Worm (Caenorhabditis elegans) whole organism, L2 larva: ENCODE results near the gene nhr-267.
A peak's percentile ranks its signal among the peaks of the same experiment; 100 is the strongest.

Experiments used
- C34F6.9 ChIP-seq: fragments of 150-350 bp; optimal IDR thresholded peaks from 2 replicates; lab custom pipeline; 2014; ENCODE audit warnings: missing biosample characterization, missing genetic modification characterization
- F13H6.1 ChIP-seq: sonication (generic microtip); optimal IDR thresholded peaks from 2 replicates; lab custom pipeline; 2016; ENCODE audit warnings: missing genetic modification characterization, missing compliant biosample characterization
- R02D3.7 ChIP-seq: fragments of 150-350 bp; optimal IDR thresholded peaks from 2 replicates; lab custom pipeline; 2014; ENCODE audit warnings: missing biosample characterization, missing genetic modification characterization
- Y55F3AM.14 ChIP-seq: fragments of 200-800 bp; sonication (Bioruptor generic); optimal IDR thresholded peaks from 2 replicates; lab custom pipeline; 2018; ENCODE audit warnings: mild to moderate bottlenecking, missing genetic modification characterization, missing compliant biosample characterization
- ZK546.5 ChIP-seq: sonication (generic microtip); optimal IDR thresholded peaks from 2 replicates; lab custom pipeline; 2017; ENCODE audit warnings: missing biosample characterization, missing genetic modification characterization
- aly-2 ChIP-seq: fragments of 150-350 bp; optimal IDR thresholded peaks from 2 replicates; lab custom pipeline; 2014; ENCODE audit warnings: missing biosample characterization, missing genetic modification characterization
- ama-1 ChIP-seq: fragments of 150-350 bp; optimal IDR thresholded peaks from 2 replicates; lab custom pipeline; 2018; ENCODE audit warnings: inconsistent platforms
- ceh-16 ChIP-seq: fragments of 150-350 bp; optimal IDR thresholded peaks from 2 replicates; lab custom pipeline; 2014; ENCODE audit warnings: missing biosample characterization, missing genetic modification characterization
- ceh-82 ChIP-seq: fragments of 150-350 bp; optimal IDR thresholded peaks from 2 replicates; lab custom pipeline; 2014; ENCODE audit warnings: missing biosample characterization, missing genetic modification characterization
- crh-2 ChIP-seq: sonication (generic microtip); optimal IDR thresholded peaks from 2 replicates; lab custom pipeline; 2017; ENCODE audit warnings: missing biosample characterization, missing genetic modification characterization
- elt-1 ChIP-seq: fragments of 150-350 bp; optimal IDR thresholded peaks from 2 replicates; lab custom pipeline; 2014; ENCODE audit warnings: missing biosample characterization, missing genetic modification characterization
- fos-1 ChIP-seq: fragments of 150-350 bp; optimal IDR thresholded peaks from 2 replicates; lab custom pipeline; 2014; ENCODE audit warnings: missing biosample characterization, missing genetic modification characterization
- gmeb-1 ChIP-seq: fragments of 150-350 bp; optimal IDR thresholded peaks from 2 replicates; lab custom pipeline; 2014; ENCODE audit warnings: missing biosample characterization, missing genetic modification characterization
- lin-11 ChIP-seq: fragments of 150-350 bp; sonication (generic microtip); optimal IDR thresholded peaks from 2 replicates; lab custom pipeline; 2014; ENCODE audit warnings: missing biosample characterization, missing genetic modification characterization, inconsistent platforms, mixed read lengths
- lin-39 ChIP-seq: fragments of 150-350 bp; optimal IDR thresholded peaks from 2 replicates; lab custom pipeline; 2014; ENCODE audit warnings: missing biosample characterization, missing genetic modification reagents, missing genetic modification characterization
- mab-5 ChIP-seq: fragments of 150-350 bp; optimal IDR thresholded peaks from 2 replicates; lab custom pipeline; 2014; ENCODE audit warnings: missing biosample characterization, missing genetic modification characterization
- mbf-1 ChIP-seq: sonication (generic microtip); optimal IDR thresholded peaks from 2 replicates; lab custom pipeline; 2017; ENCODE audit warnings: missing biosample characterization, missing genetic modification characterization
- nhr-12 ChIP-seq: fragments of 150-350 bp; optimal IDR thresholded peaks from 2 replicates; lab custom pipeline; 2014; ENCODE audit warnings: missing biosample characterization, missing genetic modification characterization
- nhr-21 ChIP-seq: fragments of 150-350 bp; optimal IDR thresholded peaks from 2 replicates; lab custom pipeline; 2014; ENCODE audit warnings: missing biosample characterization, missing genetic modification characterization
- nhr-25 ChIP-seq: fragments of 150-350 bp; sonication (generic microtip); optimal IDR thresholded peaks from 3 replicates; lab custom pipeline; 2014; ENCODE audit warnings: missing biosample characterization, missing genetic modification characterization
- nhr-6 ChIP-seq: fragments of 150-350 bp; optimal IDR thresholded peaks from 2 replicates; lab custom pipeline; 2014; ENCODE audit warnings: missing biosample characterization, missing genetic modification characterization
- nhr-77 ChIP-seq: fragments of 150-350 bp; optimal IDR thresholded peaks from 2 replicates; lab custom pipeline; 2014; ENCODE audit warnings: missing biosample characterization, missing genetic modification characterization
- peb-1 ChIP-seq: fragments of 150-350 bp; optimal IDR thresholded peaks from 2 replicates; lab custom pipeline; 2014; ENCODE audit warnings: missing biosample characterization, missing genetic modification characterization
- sem-4 ChIP-seq: fragments of 150-350 bp; optimal IDR thresholded peaks from 2 replicates; lab custom pipeline; 2014; ENCODE audit warnings: missing biosample characterization, missing genetic modification reagents, missing genetic modification characterization
- skn-1 ChIP-seq: sonication (generic microtip); optimal IDR thresholded peaks from 2 replicates; lab custom pipeline; 2017; ENCODE audit warnings: missing biosample characterization, missing genetic modification characterization
- sma-3 ChIP-seq: sonication (generic microtip); optimal IDR thresholded peaks from 2 replicates; lab custom pipeline; 2016; ENCODE audit warnings: missing genetic modification reagents, missing genetic modification characterization, missing compliant biosample characterization
- snpc-4 ChIP-seq: fragments of 150-350 bp; optimal IDR thresholded peaks from 2 replicates; lab custom pipeline; 2014; ENCODE audit warnings: missing biosample characterization, missing genetic modification characterization
- unc-39 ChIP-seq: fragments of 150-350 bp; optimal IDR thresholded peaks from 2 replicates; lab custom pipeline; 2014; ENCODE audit warnings: missing biosample characterization, missing genetic modification characterization
- unc-55 ChIP-seq: fragments of 150-350 bp; sonication (generic microtip); optimal IDR thresholded peaks from 3 replicates; lab custom pipeline; 2014; ENCODE audit warnings: missing biosample characterization, missing genetic modification reagents, missing genetic modification characterization
- zag-1 ChIP-seq: fragments of 150-350 bp; optimal IDR thresholded peaks from 2 replicates; lab custom pipeline; 2014; ENCODE audit warnings: missing biosample characterization, missing genetic modification characterization
- ztf-11 ChIP-seq: sonication (generic microtip); optimal IDR thresholded peaks from 2 replicates; lab custom pipeline; 2017; ENCODE audit warnings: missing biosample characterization, missing genetic modification characterization
- ztf-4 ChIP-seq: fragments of 150-350 bp; optimal IDR thresholded peaks from 2 replicates; lab custom pipeline; 2014; ENCODE audit warnings: missing biosample characterization, missing genetic modification characterization

The nhr-267 gene

DNA sequence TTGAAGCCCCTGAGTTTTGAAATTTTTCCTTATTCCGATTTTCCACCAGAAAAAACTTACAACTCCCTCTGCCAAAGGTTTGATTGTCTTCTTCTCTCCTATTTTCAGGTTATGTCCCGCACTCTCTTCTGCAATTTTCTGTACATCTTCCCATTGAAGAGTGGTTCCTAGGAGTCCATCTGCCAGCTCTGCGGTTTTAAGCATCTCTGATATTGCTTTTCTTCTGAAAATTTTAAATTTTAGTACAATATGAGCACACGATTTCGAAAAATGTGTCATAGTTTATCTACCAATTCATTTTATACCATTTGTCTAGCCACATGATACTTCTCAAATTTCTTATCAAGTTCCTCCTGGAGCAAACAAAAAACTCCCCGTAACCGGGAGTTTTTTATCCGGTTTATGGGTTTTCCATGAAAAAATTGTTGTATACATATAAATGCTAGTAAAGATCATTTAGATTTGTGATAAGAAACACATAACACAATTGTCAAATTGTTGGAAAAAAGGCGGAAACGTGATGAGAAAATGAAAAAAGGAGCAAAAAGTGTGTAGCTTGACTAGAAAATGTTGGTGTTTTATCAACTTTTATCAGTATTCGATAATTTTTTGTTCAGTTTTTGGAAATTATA lies 24.8 kb upstream of the nhr-267 start:
- peak; percentile 50 for TF ChIP-seq fos-1 (tag; lab: Kevin White, UChicago)
- TF ChIP-seq ztf-4 (tag; lab: Kevin White, UChicago), result no peak
- TF ChIP-seq nhr-6, result no peak
- no peak for TF ChIP-seq gmeb-1 (tag; lab: Kevin White, UChicago)
- TF ChIP-seq C34F6.9, result no peak

DNA sequence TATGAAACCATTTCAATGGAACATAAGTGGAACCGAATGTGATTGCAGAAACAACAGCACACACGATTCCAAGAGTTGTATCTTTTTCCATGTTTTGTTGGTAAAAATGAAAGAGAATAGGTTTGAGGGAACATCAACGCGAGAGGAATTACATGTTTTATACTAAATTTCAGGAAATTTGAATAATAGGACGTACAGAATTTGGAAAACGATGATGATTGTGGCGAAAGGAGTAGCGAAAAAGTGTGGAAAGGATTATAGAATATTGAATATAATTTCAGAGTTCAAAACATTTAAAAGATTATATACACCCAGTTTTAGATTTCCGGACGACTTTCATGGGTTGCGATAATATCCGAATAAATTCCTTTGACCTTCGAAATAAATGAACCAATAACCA lies 22.8 kb upstream of the nhr-267 start, which contains the start of gene F49C12.6:
TSS of gene F49C12.6 (minus strand) at position 101 of the 400 bp plus-strand sequence.
- TF ChIP-seq crh-2 (no peak), ztf-11 (tag; lab: Kevin White, UChicago) (no peak), lin-11 (no peak), nhr-77 (tag; lab: Kevin White, UChicago) (no peak), ceh-82 (tag; lab: Kevin White, UChicago) (no peak), gmeb-1 (tag; lab: Kevin White, UChicago) (no peak), elt-1 (tag; lab: Kevin White, UChicago) (no peak), peb-1 (tag; lab: Kevin White, UChicago) (no peak)
- TF ChIP-seq, all 48 proteins: peak for 0

DNA sequence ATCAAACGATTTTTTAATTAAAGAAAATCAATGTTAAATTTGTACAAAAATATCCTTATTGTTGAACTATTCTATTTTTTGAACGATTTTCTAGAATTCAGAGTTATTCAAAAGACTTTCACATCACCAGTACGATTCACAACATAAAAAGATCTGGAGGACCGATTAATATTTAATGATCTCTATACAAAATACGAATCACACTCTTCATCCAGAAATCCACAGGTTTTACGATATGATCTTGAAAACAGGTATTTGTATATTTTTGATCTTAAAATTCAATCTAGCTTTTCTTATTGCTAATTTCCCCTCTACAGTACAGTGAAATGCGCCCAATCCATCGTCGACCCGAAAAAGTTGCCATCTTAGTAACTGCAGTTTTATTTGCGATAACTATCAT lies 18.4 kb upstream of the nhr-267 start, which contains the start of gene F49C12.5:
TSS of gene F49C12.5 (plus strand) at position 301 of the 400 bp plus-strand sequence.
- TF ChIP-seq sma-3 (GFP tag; lab: Kevin White, UChicago), result no peak
- TF ChIP-seq snpc-4 (tag; lab: Kevin White, UChicago), result no peak
- TF ChIP-seq lin-39 (tag; lab: Kevin White, UChicago), result no peak
- no peak for TF ChIP-seq ZK546.5 (tag; lab: Kevin White, UChicago)
- TF ChIP-seq R02D3.7, result no peak

DNA sequence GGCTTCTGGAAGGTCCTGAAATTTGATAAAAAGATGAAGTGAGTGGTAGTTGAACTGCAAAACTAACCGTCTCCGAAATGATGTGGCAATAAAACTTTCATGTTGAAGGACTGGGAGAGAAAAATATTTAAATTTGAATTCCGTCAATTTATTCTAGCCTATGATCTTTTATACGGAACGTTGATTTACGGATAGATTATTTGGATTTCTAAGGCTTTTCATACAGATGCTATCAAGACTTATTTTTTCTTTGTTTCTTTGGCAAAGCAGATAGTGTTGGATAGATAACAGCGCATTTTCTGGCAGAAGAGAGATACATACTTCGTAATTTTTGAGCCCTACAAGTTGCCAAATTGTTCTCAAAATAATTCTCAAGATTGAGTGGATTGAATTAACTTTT lies 17.8 kb upstream of the nhr-267 start, which contains the start of gene F49C12.4:
TSS of gene F49C12.4 (minus strand) at position 101 of the 400 bp plus-strand sequence.
- no peak for TF ChIP-seq fos-1 (tag; lab: Kevin White, UChicago)

DNA sequence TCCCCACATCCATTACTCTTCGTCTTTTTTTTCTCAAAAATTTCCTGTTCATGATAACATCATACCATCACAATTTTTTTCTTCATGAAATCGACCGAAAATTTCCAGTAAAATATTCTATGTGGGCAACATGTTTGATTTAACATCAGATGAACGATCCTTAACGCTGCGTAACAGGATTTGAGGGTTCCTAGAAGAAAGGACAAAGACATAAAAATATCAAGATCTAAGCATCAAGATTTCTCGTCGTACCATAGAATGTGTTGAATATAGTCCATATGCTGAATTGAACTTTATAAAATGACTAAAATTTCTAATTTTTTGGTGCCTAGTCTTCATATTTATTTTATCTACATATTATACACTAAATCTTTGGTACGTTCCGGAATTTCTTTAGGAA lies 13.9 kb upstream of the nhr-267 start, which contains the start of gene F49C12.3:
TSS of gene F49C12.3 (plus strand) at position 301 of the 400 bp plus-strand sequence.
- TF ChIP-seq unc-39 (tag; lab: Kevin White, UChicago) (no peak), R02D3.7 (no peak), ama-1 (lab: Kevin White, UChicago) (no peak), nhr-21 (tag; lab: Kevin White, UChicago) (no peak), aly-2 (tag; lab: Kevin White, UChicago) (no peak), nhr-12 (tag; lab: Kevin White, UChicago) (no peak), gmeb-1 (tag; lab: Kevin White, UChicago) (no peak), F13H6.1 (tag; lab: Kevin White, UChicago) (no peak), mbf-1 (tag; lab: Kevin White, UChicago) (no peak), peb-1 (tag; lab: Kevin White, UChicago) (no peak), ceh-16 (tag; lab: Kevin White, UChicago) (no peak), skn-1 (tag; lab: Kevin White, UChicago) (no peak), Y55F3AM.14 (GFP tag; lab: Kevin White, UChicago) (no peak), nhr-6 (no peak)
- TF ChIP-seq, all 48 proteins: peak for 0

DNA sequence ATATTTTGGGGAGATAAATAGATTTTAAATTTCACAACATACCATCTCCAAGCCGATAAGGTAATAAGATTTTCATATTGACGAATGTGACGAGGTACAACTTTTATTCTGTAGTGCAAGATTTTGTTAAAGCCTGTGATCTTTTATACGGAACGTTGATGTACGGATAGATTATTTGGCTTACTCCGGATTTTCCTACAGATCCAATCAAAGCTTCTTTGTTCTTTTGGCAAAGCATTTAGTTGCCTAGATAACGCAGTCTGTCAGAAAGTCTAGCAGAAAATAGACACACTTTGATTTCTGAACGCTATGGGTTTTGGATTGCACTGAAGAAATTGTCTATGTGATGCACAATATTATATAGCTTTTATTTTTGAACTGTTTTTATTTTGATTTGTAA lies 12.9 kb upstream of the nhr-267 start, which contains the start of gene F49C12.2:
TSS of gene F49C12.2 (minus strand) at position 101 of the 400 bp plus-strand sequence.
- TF ChIP-seq R02D3.7 (no peak), sem-4 (tag; lab: Kevin White, UChicago) (no peak), F13H6.1 (tag; lab: Kevin White, UChicago) (no peak), nhr-12 (tag; lab: Kevin White, UChicago) (no peak), nhr-21 (tag; lab: Kevin White, UChicago) (no peak), unc-39 (tag; lab: Kevin White, UChicago) (no peak), snpc-4 (tag; lab: Kevin White, UChicago) (no peak), C34F6.9 (no peak)

DNA sequence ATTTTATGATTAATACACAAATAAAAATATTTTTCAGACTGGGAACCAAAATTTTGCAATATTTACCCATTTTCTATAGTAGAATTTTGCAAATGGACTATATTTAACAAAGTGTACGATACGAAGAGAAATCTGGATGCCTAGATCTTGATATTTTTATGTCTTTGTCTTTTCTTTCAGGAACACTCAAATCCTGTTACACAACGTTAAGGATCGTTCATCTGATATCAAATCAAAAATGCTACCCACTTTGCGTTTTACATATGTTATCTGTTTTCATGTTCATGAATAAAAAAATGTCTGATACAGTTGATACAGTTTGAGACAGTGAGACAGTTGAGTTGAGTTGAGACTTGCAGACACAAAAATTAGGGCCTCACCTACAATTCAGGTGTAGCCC lies 10.1 kb upstream of the nhr-267 start, which contains the start of gene F49C12.1:
TSS of gene F49C12.1 (minus strand) at position 70 of the 400 bp plus-strand sequence.
- TF ChIP-seq unc-55 (GFP tag; lab: Kevin White, UChicago), result no peak
- no peak for TF ChIP-seq mab-5
- TF ChIP-seq gmeb-1 (tag; lab: Kevin White, UChicago), result no peak
- TF ChIP-seq lin-39 (tag; lab: Kevin White, UChicago), result no peak
- no peak for TF ChIP-seq F13H6.1 (tag; lab: Kevin White, UChicago)
- TF ChIP-seq zag-1, result no peak
- no peak for TF ChIP-seq ztf-11 (tag; lab: Kevin White, UChicago)
- no peak for TF ChIP-seq nhr-25 (tag; lab: Kevin White, UChicago)
